Fruit fly (Drosophila melanogaster): ENCODE results near the gene obst-G.

dm6 chr3L:11925382-11925781 lies 27.7 kb downstream of the obst-G start:
- TF ChIP-seq CG14655 (GFP tag; optimal IDR thresholded peaks at IDR 0.05), result no peak
- TF ChIP-seq CG12605 (GFP tag; IDR thresholded peaks at IDR 0.05), result no peak
- TF ChIP-seq CG8301 (tag; optimal IDR thresholded peaks at IDR 0.05), result no peak
- no peak for TF ChIP-seq CG32121 (GFP tag; IDR thresholded peaks at IDR 0.05)
- TF ChIP-seq CG17806 (tag; optimal IDR thresholded peaks at IDR 0.05), result no peak
- no peak for TF ChIP-seq EcR (GFP tag; optimal IDR thresholded peaks at IDR 0.05)
- no peak for TF ChIP-seq CG13204 (GFP tag; optimal IDR thresholded peaks at IDR 0.05)
- no peak for TF ChIP-seq CG34367 (tag; optimal IDR thresholded peaks at IDR 0.05)
- TF ChIP-seq fd96Ca (GFP tag; IDR thresholded peaks at IDR 0.05), result no peak
- TF ChIP-seq rn (GFP tag; IDR thresholded peaks at IDR 0.05), result no peak
- TF ChIP-seq Pif1A (GFP tag; optimal IDR thresholded peaks at IDR 0.05), result no peak
- TF ChIP-seq Ets98B (GFP tag; IDR thresholded peaks at IDR 0.05), result no peak
- TF ChIP-seq CG8159 (tag; optimal IDR thresholded peaks at IDR 0.05), result no peak

Data from whole organism, pupa.